Worm (Caenorhabditis elegans) whole organism, L4/young adult: ENCODE data around the gene srx-114.

Experiments used
- dao-5 ChIP-seq: sonication (generic microtip); optimal IDR thresholded peaks from 2 replicates; lab custom pipeline; 2016; ENCODE audit warnings: missing genotype, missing genetic modification characterization, moderate library complexity, missing compliant biosample characterization
- him-1 ChIP-seq: sonication (generic microtip); optimal IDR thresholded peaks from 2 replicates; lab custom pipeline; 2016; ENCODE audit warnings: missing genotype, missing genetic modification reagents, missing genetic modification characterization, missing compliant biosample characterization

DNA sequence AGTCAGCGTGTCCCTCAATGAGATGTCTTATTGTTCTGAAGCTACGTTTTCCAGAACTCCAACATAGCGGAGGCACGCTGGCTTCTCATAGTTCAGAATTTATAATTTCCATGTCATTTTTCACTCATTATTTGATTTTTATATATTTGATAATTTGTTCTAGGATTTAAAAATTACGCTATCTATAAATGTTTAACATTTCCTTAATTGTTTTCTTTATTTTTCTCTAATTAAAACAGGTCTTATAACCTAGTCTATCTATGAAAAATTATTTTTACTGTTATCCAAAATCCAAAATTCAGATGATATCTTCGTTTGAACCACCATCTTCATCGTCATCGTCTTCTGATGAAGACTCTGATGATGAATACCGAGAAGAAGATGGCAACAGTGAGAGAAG lies 45.3 kb upstream of the srx-114 start, which contains the start of gene F56D1.1:
- TF ChIP-seq him-1 (tag; lab: Kevin White, UChicago) (no peak), dao-5 (tag; lab: Kevin White, UChicago) (no peak)
